Fruit fly (Drosophila melanogaster) whole organism, embryonic: Measurements from ENCODE around the gene Psa.

Experiments
- Antp ChIP-seq: fragments of 200-800 bp; sonication (Bioruptor generic); optimal IDR thresholded peaks from 3 replicates; lab custom pipeline; 2016; ENCODE audit warnings: missing biosample characterization, missing genetic modification characterization
- Atf3 ChIP-seq: fragments of 200-800 bp; sonication (Bioruptor generic); optimal IDR thresholded peaks from 3 replicates; lab custom pipeline; 2016; ENCODE audit warnings: missing biosample characterization, missing genetic modification characterization
- C15 ChIP-seq: fragments of 200-800 bp; sonication (Bioruptor generic); IDR thresholded peaks from 3 replicates; pipeline ENCODE4 v1.3.6; 2022; ENCODE audit warnings: missing biosample characterization, missing genetic modification characterization
- CG10321 ChIP-seq: fragments of 200-800 bp; sonication (Bioruptor generic); IDR thresholded peaks from 2 replicates; pipeline ENCODE4 v1.3.6; 2022; ENCODE audit warnings: missing biosample characterization, missing genetic modification characterization
- CG10431 ChIP-seq: fragments of 200-800 bp; sonication (Bioruptor generic); optimal IDR thresholded peaks from 3 replicates; lab custom pipeline; 2018; ENCODE audit warnings: missing biosample characterization, mild to moderate bottlenecking, missing genetic modification characterization
- CG11504 ChIP-seq: fragments of 200-800 bp; sonication (Bioruptor generic); optimal IDR thresholded peaks from 3 replicates; lab custom pipeline; 2019; ENCODE audit warnings: missing biosample characterization, mild to moderate bottlenecking, missing genetic modification characterization, moderate library complexity
- CG11560 ChIP-seq: fragments of 200-800 bp; sonication (Bioruptor generic); IDR thresholded peaks from 3 replicates; pipeline ENCODE4 v1.3.6; 2022; ENCODE audit warnings: missing biosample characterization, missing genetic modification characterization
- CG12236 ChIP-seq: fragments of 200-800 bp; sonication (Bioruptor generic); optimal IDR thresholded peaks from 2 replicates; lab custom pipeline; 2016; ENCODE audit warnings: missing biosample characterization, missing genetic modification characterization
- CG12769 ChIP-seq: fragments of 200-800 bp; sonication (Bioruptor generic); optimal IDR thresholded peaks from 2 replicates; lab custom pipeline; 2019; ENCODE audit warnings: missing biosample characterization, mild to moderate bottlenecking, missing genetic modification characterization, moderate library complexity
- CG14667 ChIP-seq: fragments of 200-800 bp; sonication (Bioruptor generic); IDR thresholded peaks from 2 replicates; pipeline ENCODE4 v1.3.6; 2022; ENCODE audit warnings: missing biosample characterization, missing genetic modification characterization
- CG15011 ChIP-seq: fragments of 200-800 bp; sonication (Bioruptor generic); optimal IDR thresholded peaks from 3 replicates; lab custom pipeline; 2018; ENCODE audit warnings: missing biosample characterization, mild to moderate bottlenecking, missing genetic modification characterization
- CG1529 ChIP-seq: fragments of 200-800 bp; sonication (Bioruptor generic); optimal IDR thresholded peaks from 3 replicates; lab custom pipeline; 2018; ENCODE audit warnings: missing biosample characterization, missing genetic modification characterization
- CG15514 ChIP-seq: fragments of 200-800 bp; sonication (Bioruptor generic); optimal IDR thresholded peaks from 3 replicates; lab custom pipeline; 2017; ENCODE audit warnings: missing biosample characterization, missing genetic modification characterization, mild to moderate bottlenecking, moderate library complexity, missing genetic modification reagents
- CG17186 ChIP-seq: fragments of 200-800 bp; sonication (Bioruptor generic); optimal IDR thresholded peaks from 3 replicates; lab custom pipeline; 2017; ENCODE audit warnings: missing biosample characterization, missing genetic modification reagents, missing genetic modification characterization
- CG17802 ChIP-seq: fragments of 200-800 bp; sonication (Bioruptor generic); optimal IDR thresholded peaks from 2 replicates; lab custom pipeline; 2018; ENCODE audit warnings: missing biosample characterization, mild to moderate bottlenecking, missing genetic modification characterization, moderate library complexity
- CG18619 ChIP-seq: fragments of 200-800 bp; sonication (Bioruptor generic); optimal IDR thresholded peaks from 3 replicates; lab custom pipeline; 2017; ENCODE audit warnings: missing biosample characterization, mild to moderate bottlenecking, missing genetic modification characterization
- CG30020 ChIP-seq: fragments of 200-800 bp; optimal IDR thresholded peaks from 2 replicates; lab custom pipeline; 2019; ENCODE audit warnings: missing biosample characterization, mild to moderate bottlenecking, missing genetic modification characterization, moderate library complexity
- CG32767 ChIP-seq: fragments of 200-800 bp; sonication (Bioruptor generic); IDR thresholded peaks from 2 replicates; pipeline ENCODE4 v1.3.6; 2022; ENCODE audit warnings: missing biosample characterization, missing genetic modification characterization
- CG33213 ChIP-seq: fragments of 200-800 bp; sonication (Bioruptor generic); optimal IDR thresholded peaks from 3 replicates; lab custom pipeline; 2016; ENCODE audit warnings: missing biosample characterization, missing genetic modification characterization
- CG3995 ChIP-seq: fragments of 200-800 bp; sonication (Bioruptor generic); optimal IDR thresholded peaks from 3 replicates; lab custom pipeline; 2016; ENCODE audit warnings: missing biosample characterization, missing genetic modification characterization
- CG43689 ChIP-seq: fragments of 200-800 bp; sonication (Bioruptor generic); IDR thresholded peaks from 2 replicates; pipeline ENCODE4 v1.3.6; 2022; ENCODE audit warnings: missing biosample characterization, missing genetic modification characterization
- CG4424 ChIP-seq: fragments of 200-800 bp; sonication (Bioruptor generic); optimal IDR thresholded peaks from 3 replicates; lab custom pipeline; 2016; ENCODE audit warnings: missing biosample characterization, missing genetic modification characterization
- CG5245 ChIP-seq: fragments of 200-800 bp; sonication (Bioruptor generic); optimal IDR thresholded peaks from 3 replicates; lab custom pipeline; 2016; ENCODE audit warnings: missing biosample characterization, missing genetic modification characterization
- CG6683 ChIP-seq: fragments of 200-800 bp; sonication (Bioruptor generic); optimal IDR thresholded peaks from 2 replicates; lab custom pipeline; 2017; ENCODE audit warnings: missing biosample characterization, mild to moderate bottlenecking, missing genetic modification characterization, missing genetic modification reagents
- CG7839 ChIP-seq: fragments of 200-800 bp; sonication (Bioruptor generic); optimal IDR thresholded peaks from 3 replicates; lab custom pipeline; 2018; ENCODE audit warnings: missing biosample characterization, mild to moderate bottlenecking, missing genetic modification characterization, moderate library complexity
- CG8290 ChIP-seq, 3 experiments: fragments of 200-800 bp; sonication (Bioruptor generic); optimal IDR thresholded peaks; 2 replicates each; lab custom pipeline; 2016 to 2019; ENCODE audit warnings: missing biosample characterization in 3 of 3, missing genetic modification characterization in 3 of 3, mild to moderate bottlenecking in 2 of 3, moderate library complexity in 1 of 3
- CG8359 ChIP-seq: fragments of 200-800 bp; sonication (Bioruptor generic); optimal IDR thresholded peaks from 2 replicates; lab custom pipeline; 2017; ENCODE audit warnings: missing biosample characterization, mild to moderate bottlenecking, missing genetic modification characterization, borderline replicate concordance
- CG8478 ChIP-seq: fragments of >200 bp; optimal IDR thresholded peaks from 2 replicates; lab custom pipeline; 2018
- Chrac-16 ChIP-seq: fragments of 200-800 bp; sonication (Bioruptor generic); optimal IDR thresholded peaks from 3 replicates; lab custom pipeline; 2016; ENCODE audit warnings: missing biosample characterization, missing genetic modification characterization
- CoRest ChIP-seq: fragments of 200-800 bp; sonication (Bioruptor generic); optimal IDR thresholded peaks from 3 replicates; lab custom pipeline; 2018; ENCODE audit warnings: missing biosample characterization, mild to moderate bottlenecking, missing genetic modification characterization, moderate library complexity
- D19B ChIP-seq: fragments of 200-800 bp; sonication (Bioruptor generic); optimal IDR thresholded peaks from 2 replicates; lab custom pipeline; 2017; ENCODE audit warnings: missing biosample characterization, mild to moderate bottlenecking, missing genetic modification characterization
- Dad ChIP-seq: fragments of 200-800 bp; sonication (Bioruptor generic); optimal IDR thresholded peaks from 3 replicates; lab custom pipeline; 2016; ENCODE audit warnings: missing biosample characterization, missing genetic modification characterization
- Dp ChIP-seq: fragments of 200-800 bp; sonication (Bioruptor generic); optimal IDR thresholded peaks from 2 replicates; lab custom pipeline; 2018; ENCODE audit warnings: missing biosample characterization, mild to moderate bottlenecking, missing genetic modification characterization, moderate library complexity
- E2f2 ChIP-seq: fragments of 200-800 bp; sonication (Bioruptor generic); IDR thresholded peaks from 2 replicates; pipeline ENCODE4 v1.3.6; 2022; ENCODE audit warnings: missing biosample characterization, missing genetic modification characterization
- H2.0 ChIP-seq: fragments of 200-800 bp; sonication (Bioruptor generic); IDR thresholded peaks from 2 replicates; pipeline ENCODE4 v1.3.6; 2022; ENCODE audit warnings: missing biosample characterization, missing genetic modification characterization
- HHEX ChIP-seq: fragments of 200-800 bp; sonication (Bioruptor generic); optimal IDR thresholded peaks from 3 replicates; lab custom pipeline; 2017; ENCODE audit warnings: missing biosample characterization, mild to moderate bottlenecking, missing genetic modification characterization, missing genetic modification reagents
- Jarid2 ChIP-seq: fragments of 200-800 bp; sonication (Bioruptor generic); optimal IDR thresholded peaks from 3 replicates; lab custom pipeline; 2017; ENCODE audit warnings: mild to moderate bottlenecking, missing biosample characterization, missing genetic modification reagents, missing genetic modification characterization
- Med ChIP-seq: fragments of 200-800 bp; sonication (Bioruptor generic); peaks from one replicate; lab custom pipeline; 2016; ENCODE audit warnings: missing biosample characterization, missing genetic modification characterization, mild to moderate bottlenecking, inconsistent platforms, moderate library complexity
- NC2α ChIP-seq: fragments of 200-800 bp; sonication (Bioruptor generic); optimal IDR thresholded peaks from 2 replicates; lab custom pipeline; 2016; ENCODE audit warnings: missing biosample characterization, missing genetic modification characterization
- Nf-YA ChIP-seq: fragments of 200-800 bp; sonication (Bioruptor generic); IDR thresholded peaks from 2 replicates; pipeline ENCODE4 v1.3.6; 2022; ENCODE audit warnings: missing biosample characterization, missing genetic modification characterization
- Ravus ChIP-seq: fragments of 200-800 bp; sonication (Bioruptor generic); IDR thresholded peaks from 2 replicates; pipeline ENCODE4 v1.3.6; 2022; ENCODE audit warnings: missing biosample characterization, missing genetic modification characterization
- Vsx1 ChIP-seq: fragments of 200-800 bp; sonication (Bioruptor generic); optimal IDR thresholded peaks from 2 replicates; lab custom pipeline; 2017; ENCODE audit warnings: missing biosample characterization, mild to moderate bottlenecking, missing genetic modification characterization, missing genetic modification reagents
- emc ChIP-seq: fragments of 200-800 bp; sonication (Bioruptor generic); optimal IDR thresholded peaks from 2 replicates; lab custom pipeline; 2016; ENCODE audit warnings: missing biosample characterization, missing genetic modification characterization
- ems ChIP-seq: fragments of 200-800 bp; sonication (Bioruptor generic); optimal IDR thresholded peaks from 3 replicates; lab custom pipeline; 2016; ENCODE audit warnings: missing biosample characterization, missing genetic modification characterization
- gfzf ChIP-seq: fragments of 200-800 bp; sonication (Bioruptor generic); optimal IDR thresholded peaks from 2 replicates; lab custom pipeline; 2016; ENCODE audit warnings: missing biosample characterization, mild to moderate bottlenecking, missing genetic modification characterization, moderate library complexity
- luna ChIP-seq: fragments of 200-800 bp; sonication (Bioruptor generic); optimal IDR thresholded peaks from 2 replicates; lab custom pipeline; 2016; ENCODE audit warnings: missing biosample characterization, missing genetic modification characterization
- mirr ChIP-seq: fragments of 200-800 bp; sonication (Bioruptor generic); optimal IDR thresholded peaks from 3 replicates; lab custom pipeline; 2018; ENCODE audit warnings: missing biosample characterization, mild to moderate bottlenecking, missing genetic modification characterization
- pnt ChIP-seq: fragments of 200-800 bp; sonication (Bioruptor generic); optimal IDR thresholded peaks from 3 replicates; lab custom pipeline; 2016; ENCODE audit warnings: missing biosample characterization, missing genetic modification characterization
- sd ChIP-seq: fragments of 200-800 bp; sonication (Bioruptor generic); optimal IDR thresholded peaks from 3 replicates; lab custom pipeline; 2018; ENCODE audit warnings: missing biosample characterization, mild to moderate bottlenecking, missing genetic modification characterization, moderate library complexity
- sisA ChIP-seq: fragments of 200-800 bp; sonication (Bioruptor generic); IDR thresholded peaks from 2 replicates; pipeline ENCODE4 v1.3.6; 2022; ENCODE audit warnings: missing biosample characterization, missing genetic modification characterization
- tap ChIP-seq: fragments of 200-800 bp; optimal IDR thresholded peaks from 3 replicates; lab custom pipeline; 2019; ENCODE audit warnings: missing biosample characterization, mild to moderate bottlenecking, missing genetic modification characterization, moderate library complexity
- toy ChIP-seq: fragments of 200-800 bp; sonication (Bioruptor generic); IDR thresholded peaks from 2 replicates; pipeline ENCODE4 v1.3.6; 2022; ENCODE audit warnings: missing biosample characterization, missing genetic modification characterization

Gene Psa

DNA sequence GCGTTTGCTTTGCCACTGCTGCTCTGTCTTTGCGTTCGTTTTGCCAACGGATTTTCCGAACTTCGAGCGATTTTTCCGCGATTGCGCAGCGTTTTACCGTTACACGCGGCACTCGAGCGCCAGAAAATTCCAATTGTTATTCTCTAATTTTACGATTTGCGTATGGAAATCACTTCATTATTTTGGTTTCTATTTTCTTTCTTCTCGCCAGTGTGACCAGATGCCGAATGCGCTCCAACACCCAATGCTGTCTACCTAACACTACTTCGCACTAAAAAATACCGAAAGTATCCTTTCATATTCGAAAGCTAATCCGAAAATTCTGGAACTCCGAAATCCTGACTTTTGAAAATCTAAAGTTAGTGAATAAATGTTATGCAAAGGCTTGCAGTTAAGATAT is 6.2 kb upstream of the Psa start, which contains the start of gene CG12084:
CG12084 (minus strand) TSS at position 236 of the 400 bp plus-strand sequence.
- TF ChIP-seq CG11504 (no peak), Nf-YA (GFP tag; lab: Robert Waterston, UW) (no peak), mirr (GFP tag; lab: Kevin White, UChicago) (no peak), CG14667 (no peak), CG10321 (GFP tag; lab: Robert Waterston, UW) (no peak), CG4424 (GFP tag; lab: Kevin White, UChicago) (no peak), CG17802 (tag; lab: Kevin White, UChicago) (no peak), ems (GFP tag; lab: Kevin White, UChicago) (no peak), CG12236 (GFP tag; lab: Kevin White, UChicago) (no peak), pnt (GFP tag; lab: Kevin White, UChicago) (no peak), Vsx1 (GFP tag; lab: Kevin White, UChicago) (no peak), CG15514 (GFP tag; lab: Kevin White, UChicago) (peak; percentile 72), C15 (no peak), sd (no peak), CG8290 (GFP tag; optimal IDR thresholded peaks at IDR 0.05; lab: Kevin White, UChicago) (no peak), CG8290 (tag; optimal IDR thresholded peaks at IDR 0.05; lab: Kevin White, UChicago) (no peak), Dp (peak; percentile 26), CG17186 (GFP tag; lab: Kevin White, UChicago) (no peak), CG8359 (GFP tag; lab: Kevin White, UChicago) (no peak), CG6683 (no peak), Dad (GFP tag; lab: Kevin White, UChicago) (no peak), NC2α (GFP tag; lab: Kevin White, UChicago) (no peak), CG8478 (lab: Kevin White, UChicago) (no peak), CG15011 (GFP tag; lab: Kevin White, UChicago) (no peak), Chrac-16 (GFP tag; lab: Kevin White, UChicago) (no peak), CG11560 (no peak), sisA (GFP tag; lab: Robert Waterston, UW) (no peak), Ravus (no peak), toy (no peak), Jarid2 (GFP tag; lab: Kevin White, UChicago) (no peak), luna (GFP tag; lab: Kevin White, UChicago) (no peak), E2f2 (peak; percentile 36), CG32767 (GFP tag; lab: Robert Waterston, UW) (no peak), gfzf (peak; percentile 96), Atf3 (GFP tag; lab: Kevin White, UChicago) (no peak), HHEX (GFP tag; lab: Kevin White, UChicago) (no peak), tap (tag; lab: Kevin White, UChicago) (no peak), CG12769 (tag; lab: Kevin White, UChicago) (no peak), CG33213 (GFP tag; lab: Kevin White, UChicago) (peak; percentile 21), Antp (no peak), CG3995 (no peak), CG30020 (tag; lab: Kevin White, UChicago) (peak; percentile 8), CG18619 (no peak), CG1529 (no peak), CG10431 (GFP tag; lab: Kevin White, UChicago) (no peak), emc (no peak), H2.0 (no peak), CG43689 (GFP tag; lab: Robert Waterston, UW) (no peak), CG7839 (tag; lab: Kevin White, UChicago) (no peak), CG5245 (no peak), D19B (GFP tag; lab: Kevin White, UChicago) (no peak), CoRest (tag; lab: Kevin White, UChicago) (no peak), Med (GFP tag; lab: Kevin White, UChicago) (peak; percentile 21)
